Worm (Caenorhabditis elegans): ENCODE results near the gene txt-11.

DNA sequence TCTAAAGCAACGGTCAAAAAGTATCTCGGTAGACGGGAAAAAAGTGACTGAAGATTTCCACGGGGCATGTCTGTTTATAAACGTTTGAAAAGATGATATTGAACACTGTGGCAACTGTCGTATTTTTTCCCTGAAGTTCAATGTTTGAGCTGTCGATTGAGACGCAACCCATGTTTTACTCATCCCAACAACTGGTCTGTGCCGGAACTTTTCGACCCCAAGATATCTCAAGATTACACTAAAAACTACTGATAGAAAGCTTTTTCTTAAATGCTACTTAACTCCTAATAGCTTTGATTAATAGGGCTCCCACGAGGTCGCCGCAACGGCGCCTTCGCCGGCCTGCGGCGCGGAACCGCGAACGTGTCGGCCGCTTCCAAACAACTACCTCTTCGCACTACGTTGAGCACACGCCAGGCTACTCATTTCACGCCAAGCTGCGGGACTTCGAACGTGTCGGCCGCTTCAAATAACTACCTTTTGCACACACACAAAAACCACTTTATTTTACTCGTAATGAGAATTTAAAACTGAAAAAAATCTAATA is 18.3 kb upstream of the txt-11 start, which contains the start of gene T20D4.15:
- TF ChIP-seq ceh-39 (tag; optimal IDR thresholded peaks at IDR 0.05) (no peak), nhr-12 (tag; optimal IDR thresholded peaks at IDR 0.05) (no peak), unc-62 (GFP tag; optimal IDR thresholded peaks at IDR 0.05) (no peak), nhr-28 (tag; optimal IDR thresholded peaks at IDR 0.05) (no peak), lin-13 (tag; optimal IDR thresholded peaks at IDR 0.05) (no peak), bed-3 (GFP tag; optimal IDR thresholded peaks at IDR 0.05) (no peak), mep-1 (tag; optimal IDR thresholded peaks at IDR 0.05) (no peak), snpc-4 (tag; optimal IDR thresholded peaks at IDR 0.05) (no peak), pha-4 (tag; optimal IDR thresholded peaks at IDR 0.05) (no peak), unc-39 (tag; optimal IDR thresholded peaks at IDR 0.05) (no peak), hlh-1 (tag; optimal IDR thresholded peaks at IDR 0.05) (no peak)

Measured in whole organism, mixed stage, embryonic.